Worm (Caenorhabditis elegans): ENCODE measurements around the gene mes-6.

mes-6 gene

DNA sequence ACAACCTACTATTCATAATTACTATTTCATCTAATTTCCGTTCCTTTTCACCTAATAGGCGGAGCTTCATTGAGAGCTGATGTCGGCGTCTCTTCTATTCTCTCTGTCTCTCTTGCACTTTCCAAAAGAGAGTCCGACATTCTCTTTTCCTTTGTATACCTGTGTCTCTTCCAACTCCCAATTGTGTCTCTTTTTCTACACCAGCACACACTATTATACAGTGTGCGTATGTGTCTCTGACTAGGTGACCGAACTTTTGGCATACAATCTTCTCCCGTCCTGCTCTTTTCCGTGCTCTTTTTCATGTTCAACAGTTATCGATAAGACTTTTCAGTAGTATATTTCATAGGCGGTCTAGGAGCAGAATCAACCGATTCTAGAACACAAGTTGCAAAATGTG, 29.2 kb downstream of the mes-6 start:
- TF ChIP-seq him-1 (tag; optimal IDR thresholded peaks at IDR 0.05) (no peak), dao-5 (tag; optimal IDR thresholded peaks at IDR 0.05) (no peak), W03F9.2 (tag; optimal IDR thresholded peaks at IDR 0.05) (no peak)

- no peak for TF ChIP-seq dao-5 (tag; optimal IDR thresholded peaks at IDR 0.05)
- TF ChIP-seq W03F9.2 (tag; optimal IDR thresholded peaks at IDR 0.05), result no peak
- no peak for TF ChIP-seq him-1 (tag; optimal IDR thresholded peaks at IDR 0.05)
These were observed 31.2 kb downstream of the mes-6 start for ce11 chrIV:8542272-8542671.

DNA sequence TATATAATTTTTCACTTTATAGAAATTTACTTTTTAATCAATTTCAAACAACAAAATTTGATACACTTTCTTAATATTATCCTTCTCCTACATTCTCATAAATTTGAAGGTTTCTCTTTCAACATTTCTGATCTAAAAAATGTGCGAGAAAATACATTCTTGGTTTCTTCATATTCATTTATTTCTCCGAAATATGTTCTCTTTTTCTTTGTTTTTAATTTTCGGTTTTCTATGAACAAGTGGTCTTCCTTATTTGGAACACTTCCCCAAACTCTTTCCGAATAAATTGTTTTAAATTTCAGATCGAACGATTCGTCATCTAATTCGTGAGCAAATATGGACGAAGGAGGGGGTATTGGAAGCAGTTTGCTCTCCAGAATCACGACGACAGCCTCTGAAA, 48.0 kb downstream of the mes-6 start, which contains the start of gene npr-22:
TSS of gene npr-22 (plus strand) at position 301 of the 400 bp plus-strand sequence.
- TF ChIP-seq W03F9.2 (tag; optimal IDR thresholded peaks at IDR 0.05) (no peak), him-1 (tag; optimal IDR thresholded peaks at IDR 0.05) (no peak), dao-5 (tag; optimal IDR thresholded peaks at IDR 0.05) (no peak)
